Worm (Caenorhabditis elegans) whole organism, L1 larva: ENCODE data around the gene R12B2.8.

Source experiments
- aha-1 ChIP-seq: fragments of 150-350 bp; optimal IDR thresholded peaks from 2 replicates; lab custom pipeline; 2014; ENCODE audit warnings: missing biosample characterization, missing genetic modification characterization
- blmp-1 ChIP-seq: fragments of 150-350 bp; optimal IDR thresholded peaks from 2 replicates; lab custom pipeline; 2014; ENCODE audit warnings: missing biosample characterization, missing genetic modification characterization
- lin-39 ChIP-seq: fragments of 150-350 bp; optimal IDR thresholded peaks from 2 replicates; lab custom pipeline; 2014; ENCODE audit warnings: missing biosample characterization, missing genetic modification reagents, missing genetic modification characterization
- mep-1 ChIP-seq: fragments of 150-350 bp; optimal IDR thresholded peaks from 2 replicates; lab custom pipeline; 2014; ENCODE audit warnings: missing biosample characterization, missing genetic modification characterization
- nhr-12 ChIP-seq: sonication (generic microtip); optimal IDR thresholded peaks from 2 replicates; lab custom pipeline; 2017; ENCODE audit warnings: missing biosample characterization, missing genetic modification characterization
- nhr-28 ChIP-seq: fragments of 150-350 bp; optimal IDR thresholded peaks from 2 replicates; lab custom pipeline; 2014; ENCODE audit warnings: missing biosample characterization, missing genetic modification characterization
- nhr-47 ChIP-seq: sonication (generic microtip); optimal IDR thresholded peaks from 2 replicates; lab custom pipeline; 2016; ENCODE audit warnings: mild to moderate bottlenecking, missing genetic modification characterization, moderate library complexity, missing compliant biosample characterization
- nhr-77 ChIP-seq: fragments of 150-350 bp; optimal IDR thresholded peaks from 2 replicates; lab custom pipeline; 2014; ENCODE audit warnings: missing biosample characterization, missing genetic modification characterization
- nhr-90 ChIP-seq: sonication (generic microtip); optimal IDR thresholded peaks from 2 replicates; lab custom pipeline; 2016; ENCODE audit warnings: mild to moderate bottlenecking, missing genetic modification characterization, missing compliant biosample characterization; ENCODE audit not compliant: poor library complexity
- unc-62 ChIP-seq: fragments of 150-350 bp; optimal IDR thresholded peaks from 2 replicates; lab custom pipeline; 2014; ENCODE audit warnings: missing biosample characterization, missing genetic modification reagents, missing genetic modification characterization
- ztf-11 ChIP-seq, 2 experiments: sonication (generic microtip); optimal IDR thresholded peaks; 2 replicates each; lab custom pipeline; 2016 to 2017; ENCODE audit warnings: missing genetic modification characterization in 2 of 2, missing biosample characterization in 1 of 2, missing compliant biosample characterization in 1 of 2

DNA sequence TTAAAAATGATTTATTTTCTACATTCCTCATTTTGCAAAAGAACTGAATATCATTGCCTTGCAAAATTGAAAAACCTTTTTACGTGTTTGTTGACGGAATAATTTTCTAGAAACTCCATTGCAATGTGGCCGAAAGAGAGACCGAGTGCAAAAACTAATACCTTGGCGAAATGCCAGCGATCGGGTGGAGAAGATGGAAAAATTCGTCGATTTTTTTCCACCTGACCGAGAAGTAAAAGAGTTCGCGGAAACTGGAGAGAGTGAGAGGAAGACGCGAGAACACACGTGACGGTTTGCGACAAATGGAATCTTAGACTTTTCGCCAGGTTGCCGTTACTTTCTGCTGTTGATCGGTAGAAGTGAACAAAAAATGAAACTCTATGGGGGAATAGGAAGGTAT lies 18.0 kb downstream of the R12B2.8 start:
- TF ChIP-seq nhr-47 (tag; lab: Kevin White, UChicago): peak; percentile 59
- TF ChIP-seq nhr-77: no peak
- TF ChIP-seq blmp-1: peak; percentile 87
- peak; percentile 49 for TF ChIP-seq nhr-90
- no peak for TF ChIP-seq ztf-11 (tag; optimal IDR thresholded peaks at IDR 0.05; lab: Kevin White, UChicago)
- no peak for TF ChIP-seq aha-1
- no peak for TF ChIP-seq nhr-12 (tag; lab: Kevin White, UChicago)
- peak; percentile 52 for TF ChIP-seq mep-1 (tag; lab: Kevin White, UChicago)
- no peak for TF ChIP-seq lin-39
- no peak for TF ChIP-seq unc-62 (GFP tag; lab: Kevin White, UChicago)
- no peak for TF ChIP-seq nhr-28 (tag; lab: Kevin White, UChicago)
